Worm (Caenorhabditis elegans) whole organism, L3 larva: ENCODE results near the gene mdt-11.
"Not testable (repeated sequence)": the region's sequence is repeated elsewhere in the genome, so short reads cannot be mapped to it uniquely, and the experiment has no call there.

Source experiments
- nhr-11 ChIP-seq: fragments of 150-350 bp; optimal IDR thresholded peaks from 2 replicates; lab custom pipeline; 2014; ENCODE audit warnings: missing biosample characterization, missing genetic modification characterization
- ztf-11 ChIP-seq: fragments of 150-350 bp; optimal IDR thresholded peaks from 2 replicates; lab custom pipeline; 2014; ENCODE audit warnings: missing biosample characterization, missing genetic modification characterization

DNA sequence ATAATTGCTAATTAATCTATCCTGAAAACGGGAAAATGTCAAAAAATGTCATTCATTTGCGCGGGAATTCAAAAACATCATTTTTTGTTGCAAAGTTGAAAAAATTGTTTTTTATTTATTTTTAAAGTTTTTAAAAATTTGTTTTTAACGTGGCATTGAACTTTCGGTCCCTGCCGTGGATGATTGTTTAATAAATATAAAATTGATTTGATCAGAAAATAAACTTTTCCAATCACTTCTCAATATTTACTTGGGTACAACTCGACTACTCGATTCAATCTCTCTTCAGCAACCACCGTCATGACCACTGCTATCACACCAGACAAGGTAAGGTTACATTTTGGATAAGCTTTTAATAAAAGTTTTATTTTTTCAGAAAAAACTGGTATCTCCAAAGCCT is 41.4 kb downstream of the mdt-11 start, which contains the start of gene C45G9.4:
- TF ChIP-seq ztf-11, nhr-11 (tag; lab: Kevin White, UChicago): not testable (repeated sequence)
